Fruit fly (Drosophila melanogaster): Measurements from ENCODE around the gene Aduk.
A peak's percentile ranks its signal among the peaks of the same experiment; 100 is the strongest.

The Aduk gene

DNA sequence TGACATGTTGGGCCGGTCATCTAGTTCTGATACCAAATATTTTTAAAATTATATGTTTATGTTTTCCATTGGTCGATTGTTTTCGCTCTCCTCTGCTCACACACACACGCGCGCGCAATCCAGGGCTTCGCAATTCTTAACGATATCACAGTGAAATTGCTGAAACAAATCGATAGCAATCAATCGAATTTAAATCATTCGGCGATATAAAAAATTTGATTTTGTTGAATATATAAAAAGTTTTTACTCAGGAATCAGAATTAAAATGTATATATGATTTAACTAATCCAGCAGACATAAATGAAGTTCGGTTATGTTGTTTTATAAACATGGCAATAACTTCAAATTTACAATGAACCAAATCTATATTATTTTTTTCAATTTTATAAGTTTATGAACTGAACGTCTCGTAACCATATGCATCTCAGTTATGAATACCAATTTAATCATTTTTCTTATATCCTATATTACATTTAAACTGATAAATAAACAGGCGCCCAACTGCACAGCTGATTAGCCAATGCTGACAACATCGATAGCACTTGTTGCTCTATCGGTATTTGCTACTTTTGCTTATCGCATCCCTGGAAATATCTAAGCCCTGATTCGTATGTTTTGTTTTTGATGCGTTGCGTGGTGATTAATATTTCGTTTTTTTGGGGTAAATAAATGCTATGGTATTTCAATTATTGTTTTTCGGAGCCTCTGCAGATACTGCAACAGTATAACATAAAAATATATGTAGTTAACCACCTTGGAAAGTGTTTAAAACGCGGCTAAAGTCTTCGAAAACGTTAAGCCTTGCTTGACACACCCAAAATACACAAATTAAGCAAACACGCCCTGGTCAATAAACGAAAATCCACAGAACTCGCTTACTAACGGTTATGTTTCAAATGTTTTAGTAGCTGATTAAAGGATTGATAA, at the start of gene Aduk, which contains the start of gene pasi2:
Aduk (minus strand) TSS at position 123 of the 927 bp plus-strand sequence.
pasi2 (plus strand) TSS at position 579 of the 927 bp plus-strand sequence.
- TF ChIP-seq Mnt (GFP tag; optimal IDR thresholded peaks at IDR 0.05) (peak; percentile 15), CG5204 (GFP tag; optimal IDR thresholded peaks at IDR 0.05) (no peak), cnc (optimal IDR thresholded peaks at IDR 0.05) (no peak), tj (GFP tag; optimal IDR thresholded peaks at IDR 0.05) (peak; percentile 45), kay (GFP tag; ENCODE audit: borderline replicate concordance) (peak; percentile 61), CG7101 (tag; optimal IDR thresholded peaks at IDR 0.05) (peak; percentile 10), pad (GFP tag; optimal IDR thresholded peaks at IDR 0.05) (peak; percentile 14), Clk (GFP tag; optimal IDR thresholded peaks at IDR 0.05) (no peak), CG14711 (tag; optimal IDR thresholded peaks at IDR 0.05) (no peak), CG33017 (tag; optimal IDR thresholded peaks at IDR 0.05) (no peak), CG11617 (GFP tag; optimal IDR thresholded peaks at IDR 0.05) (peak; percentile 12), cic (GFP tag; optimal IDR thresholded peaks at IDR 0.05) (no peak), CG7045 (GFP tag; optimal IDR thresholded peaks at IDR 0.05) (no peak), Crg-1 (GFP tag; optimal IDR thresholded peaks at IDR 0.05) (no peak), CG12768 (GFP tag; optimal IDR thresholded peaks at IDR 0.05) (peak; percentile 30), bab1 (GFP tag; optimal IDR thresholded peaks at IDR 0.05) (peak; percentile 27), Hr96 (GFP tag; optimal IDR thresholded peaks at IDR 0.05) (no peak), toe (GFP tag; optimal IDR thresholded peaks at IDR 0.05) (peak; percentile 29), CG1620 (GFP tag; optimal IDR thresholded peaks at IDR 0.05) (no peak), ovo (GFP tag; optimal IDR thresholded peaks at IDR 0.05) (no peak)

DNA sequence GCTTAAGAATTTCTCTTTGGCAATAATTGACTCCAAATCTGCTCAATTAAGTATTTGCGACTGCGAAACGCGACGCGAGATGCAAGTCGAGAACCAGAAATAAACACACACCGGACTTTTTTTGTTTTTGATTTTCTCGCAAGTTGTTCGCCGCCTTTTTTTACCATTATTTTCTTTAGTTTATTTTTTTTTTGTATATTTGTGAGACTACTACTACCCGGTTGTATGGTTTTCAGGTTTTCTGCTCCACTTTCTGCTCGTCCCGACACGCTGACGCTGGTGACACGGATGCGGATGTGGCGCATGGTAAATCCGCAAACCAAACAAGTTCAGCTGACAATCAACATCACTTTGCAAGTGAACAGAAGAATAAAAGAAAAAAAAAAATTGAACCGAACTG, 46.5 kb upstream of the Aduk start:
- no peak for TF ChIP-seq CG14711 (tag; optimal IDR thresholded peaks at IDR 0.05)
- TF ChIP-seq Crg-1 (GFP tag; optimal IDR thresholded peaks at IDR 0.05): no peak
- no peak for TF ChIP-seq CG7101 (tag; optimal IDR thresholded peaks at IDR 0.05)
- no peak for TF ChIP-seq CG5204 (GFP tag; optimal IDR thresholded peaks at IDR 0.05)
- no peak for TF ChIP-seq tj (GFP tag; optimal IDR thresholded peaks at IDR 0.05)
- no peak for TF ChIP-seq CG7045 (GFP tag; optimal IDR thresholded peaks at IDR 0.05)
- no peak for TF ChIP-seq kay (GFP tag; ENCODE audit: borderline replicate concordance)
- TF ChIP-seq toe (GFP tag; optimal IDR thresholded peaks at IDR 0.05): no peak
- TF ChIP-seq Mnt (GFP tag; optimal IDR thresholded peaks at IDR 0.05): no peak
- TF ChIP-seq pad (GFP tag; optimal IDR thresholded peaks at IDR 0.05): no peak
- no peak for TF ChIP-seq Clk (GFP tag; optimal IDR thresholded peaks at IDR 0.05)
- TF ChIP-seq ovo (GFP tag; optimal IDR thresholded peaks at IDR 0.05): no peak
- no peak for TF ChIP-seq CG33017 (tag; optimal IDR thresholded peaks at IDR 0.05)
- TF ChIP-seq cic (GFP tag; optimal IDR thresholded peaks at IDR 0.05): no peak
- no peak for TF ChIP-seq Hr96 (GFP tag; optimal IDR thresholded peaks at IDR 0.05)
- no peak for TF ChIP-seq CG11617 (GFP tag; optimal IDR thresholded peaks at IDR 0.05)
- TF ChIP-seq CG12768 (GFP tag; optimal IDR thresholded peaks at IDR 0.05): no peak
- TF ChIP-seq CG1620 (GFP tag; optimal IDR thresholded peaks at IDR 0.05): no peak

DNA sequence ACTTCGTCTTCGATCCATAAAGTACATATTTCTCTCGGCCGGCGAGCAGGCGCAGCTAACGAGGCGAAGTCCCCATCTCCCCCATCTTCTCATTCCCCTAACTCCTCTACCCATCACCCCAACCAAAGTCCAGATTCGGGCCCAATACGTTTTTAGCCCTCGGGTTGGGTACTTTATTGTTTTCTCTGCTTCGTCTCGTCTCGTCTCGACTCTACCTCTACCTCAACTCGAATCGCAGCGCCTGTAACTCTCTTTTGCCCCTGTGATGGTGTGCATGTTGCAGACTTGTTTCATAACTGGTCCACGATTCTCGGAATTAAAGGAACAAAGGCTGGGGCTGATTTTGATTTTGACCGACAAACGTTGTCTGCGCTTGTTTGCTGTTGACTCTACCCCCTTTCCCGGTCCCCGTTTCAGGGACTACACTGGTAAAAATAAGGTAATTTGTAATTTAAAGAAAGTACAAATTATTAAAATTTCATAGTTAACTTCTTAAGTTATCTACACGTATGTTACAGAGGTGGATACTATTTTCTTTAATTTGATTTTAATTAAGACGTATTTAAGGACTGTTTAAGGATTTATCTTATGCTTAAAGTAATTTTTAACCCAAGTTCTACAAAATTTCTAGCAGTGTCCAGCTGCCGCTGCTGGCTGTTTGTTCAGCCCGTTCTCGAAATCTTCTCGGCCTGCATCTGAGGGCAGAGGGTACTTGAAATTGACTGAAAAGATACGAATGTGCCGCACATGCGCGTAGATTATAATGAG, 44.3 kb upstream of the Aduk start:
- TF ChIP-seq CG1620 (GFP tag; optimal IDR thresholded peaks at IDR 0.05) (no peak), CG7101 (tag; optimal IDR thresholded peaks at IDR 0.05) (no peak), CG33017 (tag; optimal IDR thresholded peaks at IDR 0.05) (no peak), pad (GFP tag; optimal IDR thresholded peaks at IDR 0.05) (no peak), Crg-1 (GFP tag; optimal IDR thresholded peaks at IDR 0.05) (no peak), Hr96 (GFP tag; optimal IDR thresholded peaks at IDR 0.05) (no peak), kay (GFP tag; ENCODE audit: borderline replicate concordance) (no peak)

DNA sequence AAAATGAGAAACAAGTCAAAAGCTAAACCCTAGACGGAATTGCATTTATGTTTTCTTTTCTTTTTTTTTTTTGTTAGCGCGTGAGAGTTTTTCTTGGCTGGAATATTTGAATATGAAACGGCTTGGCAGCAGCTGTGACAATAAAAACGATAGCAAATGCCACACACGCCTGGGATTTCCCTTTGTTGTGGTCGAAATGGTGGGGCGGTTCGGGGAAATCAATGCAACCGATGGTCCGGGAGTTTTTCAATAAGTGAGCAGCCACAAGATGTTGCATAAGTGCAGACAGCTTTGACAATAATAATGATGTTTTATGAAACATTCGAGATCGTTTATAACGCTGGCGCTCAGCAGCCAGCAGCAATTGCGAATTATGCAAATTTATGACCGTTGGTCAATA, 42.3 kb upstream of the Aduk start:
- no peak for TF ChIP-seq CG33017 (tag; optimal IDR thresholded peaks at IDR 0.05)
- TF ChIP-seq Clk (GFP tag; optimal IDR thresholded peaks at IDR 0.05): no peak
- TF ChIP-seq CG12768 (GFP tag; optimal IDR thresholded peaks at IDR 0.05): no peak
- no peak for TF ChIP-seq CG1620 (GFP tag; optimal IDR thresholded peaks at IDR 0.05)

DNA sequence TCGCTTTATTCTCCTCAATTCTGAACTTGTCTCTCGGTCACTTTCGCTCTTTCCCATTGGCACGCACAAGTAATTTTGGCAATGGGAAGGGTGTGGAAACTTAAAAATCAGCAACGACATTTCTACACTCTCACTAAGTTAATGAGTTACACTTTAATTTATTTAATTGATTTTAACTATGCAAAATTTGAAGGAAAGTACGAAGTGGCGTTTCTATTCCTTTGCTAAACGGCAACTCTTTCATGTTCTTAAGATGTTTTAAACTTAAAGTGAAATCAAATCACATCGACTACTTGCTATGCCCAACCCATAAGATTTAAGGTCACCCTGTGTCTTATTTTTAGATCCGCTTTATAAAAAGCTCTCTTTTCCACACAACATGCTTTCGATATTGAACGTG, 35.9 kb upstream of the Aduk start:
- TF ChIP-seq toe (GFP tag; optimal IDR thresholded peaks at IDR 0.05): no peak
- no peak for TF ChIP-seq pad (GFP tag; optimal IDR thresholded peaks at IDR 0.05)
- TF ChIP-seq CG7045 (GFP tag; optimal IDR thresholded peaks at IDR 0.05): no peak
- TF ChIP-seq CG11617 (GFP tag; optimal IDR thresholded peaks at IDR 0.05): peak; percentile 23
- TF ChIP-seq Crg-1 (GFP tag; optimal IDR thresholded peaks at IDR 0.05): no peak
- TF ChIP-seq cic (GFP tag; optimal IDR thresholded peaks at IDR 0.05): no peak
- TF ChIP-seq CG1620 (GFP tag; optimal IDR thresholded peaks at IDR 0.05): no peak
- no peak for TF ChIP-seq Clk (GFP tag; optimal IDR thresholded peaks at IDR 0.05)
- peak; percentile 79 for TF ChIP-seq kay (GFP tag; ENCODE audit: borderline replicate concordance)
- no peak for TF ChIP-seq CG33017 (tag; optimal IDR thresholded peaks at IDR 0.05)
- no peak for TF ChIP-seq CG14711 (tag; optimal IDR thresholded peaks at IDR 0.05)
- TF ChIP-seq CG7101 (tag; optimal IDR thresholded peaks at IDR 0.05): no peak
- TF ChIP-seq tj (GFP tag; optimal IDR thresholded peaks at IDR 0.05): no peak
- no peak for TF ChIP-seq cnc (optimal IDR thresholded peaks at IDR 0.05)
- TF ChIP-seq bab1 (GFP tag; optimal IDR thresholded peaks at IDR 0.05): no peak
